Fruit fly (Drosophila melanogaster): ENCODE measurements around the gene Npc2b.

The Npc2b gene

DNA sequence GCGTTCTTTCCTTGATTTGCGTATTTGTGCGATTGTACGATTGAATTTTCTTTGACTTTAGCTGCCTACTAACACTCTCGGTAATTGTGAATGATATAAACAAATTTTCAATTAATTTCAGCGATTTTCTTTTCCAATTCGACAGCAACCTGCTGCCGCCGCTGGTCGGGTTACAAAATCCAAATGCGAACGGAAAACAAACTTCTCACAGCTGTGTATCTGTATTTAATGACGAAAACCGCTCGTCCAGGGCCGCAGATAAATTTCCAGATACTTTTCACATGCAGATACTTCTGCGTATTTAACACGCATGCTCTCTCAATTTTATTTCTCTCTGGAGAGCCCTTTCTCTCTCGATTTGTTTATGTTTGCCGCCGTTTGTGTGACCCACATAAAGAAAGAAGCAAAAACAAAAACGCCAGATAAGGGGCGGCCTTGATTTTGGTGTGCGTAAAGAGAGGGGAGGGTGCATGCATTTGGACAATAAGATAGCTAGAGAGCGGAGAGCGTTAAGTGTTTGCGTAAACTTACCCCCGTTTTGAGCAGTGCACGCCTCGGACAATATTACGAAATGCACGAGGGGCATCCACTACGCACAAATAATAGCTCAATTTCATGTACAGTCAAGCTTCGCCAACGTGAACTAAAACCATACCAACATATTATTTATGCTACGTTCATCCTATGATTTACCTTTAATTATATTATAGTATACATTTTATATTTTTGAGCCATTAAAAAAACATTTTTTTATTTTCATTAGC is 19.0 kb downstream of the Npc2b start, which contains the start of gene CG12402 (continued):
- TF ChIP-seq bowl (GFP tag; IDR thresholded peaks at IDR 0.05) (peak; percentile 63; the same call in 1 of the 2 replicates), Antp (GFP tag; optimal IDR thresholded peaks at IDR 0.05) (peak; percentile 78), Fer1 (GFP tag; optimal IDR thresholded peaks at IDR 0.05) (peak; percentile 87), prd (optimal IDR thresholded peaks at IDR 0.05) (no peak), prd (GFP tag; IDR thresholded peaks at IDR 0.05) (peak; percentile 84), gsb-n (tag; optimal IDR thresholded peaks at IDR 0.05) (peak; percentile 73), CG10462 (GFP tag; optimal IDR thresholded peaks at IDR 0.05) (peak; percentile 62), stc (GFP tag; IDR thresholded peaks at IDR 0.05) (peak; percentile 90), CG8944 (GFP tag; optimal IDR thresholded peaks at IDR 0.05) (peak; percentile 37), Ets65A (GFP tag) (peak; percentile 95), TFAM (GFP tag; optimal IDR thresholded peaks at IDR 0.05) (peak; percentile 60), cg (GFP tag; optimal IDR thresholded peaks at IDR 0.05) (peak; percentile 84), CG42726 (GFP tag; IDR thresholded peaks at IDR 0.05; ENCODE audit: partially characterized antibody) (no peak), CG5245 (GFP tag; optimal IDR thresholded peaks at IDR 0.05) (peak; percentile 79), Doc3 (GFP tag; IDR thresholded peaks at IDR 0.05; ENCODE audit: partially characterized antibody) (peak; percentile 40; the same call in 1 of the 3 replicates), oc (tag; optimal IDR thresholded peaks at IDR 0.05) (peak; percentile 70), CG7786 (GFP tag; optimal IDR thresholded peaks at IDR 0.05) (peak; percentile 51), bbx (GFP tag; IDR thresholded peaks at IDR 0.05; ENCODE audit: partially characterized antibody) (no peak), slou (GFP tag; optimal IDR thresholded peaks at IDR 0.05) (no peak), CG11456 (GFP tag; IDR thresholded peaks at IDR 0.05) (peak; percentile 80), cad (GFP tag; optimal IDR thresholded peaks at IDR 0.05) (no peak), Nf-YB (GFP tag; optimal IDR thresholded peaks at IDR 0.05) (peak; percentile 57), zen2 (GFP tag; IDR thresholded peaks at IDR 0.05; ENCODE audit: partially characterized antibody) (peak; percentile 42; the same call in 2 of the 3 replicates), CG2678 (tag; optimal IDR thresholded peaks at IDR 0.05) (peak; percentile 87), pb (GFP tag; optimal IDR thresholded peaks at IDR 0.05) (peak; percentile 65), Bteb2 (GFP tag; optimal IDR thresholded peaks at IDR 0.05) (peak; percentile 9), CG7745 (tag; optimal IDR thresholded peaks at IDR 0.05) (peak; percentile 67), CG6765 (GFP tag; optimal IDR thresholded peaks at IDR 0.05) (peak; percentile 46), CG9817 (tag; optimal IDR thresholded peaks at IDR 0.05) (peak; percentile 65), CG11247 (GFP tag; IDR thresholded peaks at IDR 0.05) (peak; percentile 78), CG7556 (GFP tag; optimal IDR thresholded peaks at IDR 0.05) (peak; percentile 83), Hr78 (GFP tag; optimal IDR thresholded peaks at IDR 0.05) (peak in 1 of 2 experiments; percentile 68), Oli (tag; optimal IDR thresholded peaks at IDR 0.05) (peak; percentile 88), inv (GFP tag; IDR thresholded peaks at IDR 0.05; ENCODE audit: partially characterized antibody) (no peak), eve (GFP tag; optimal IDR thresholded peaks at IDR 0.05) (no peak), vfl (GFP tag; optimal IDR thresholded peaks at IDR 0.05) (peak; percentile 16), CG18619 (GFP tag; optimal IDR thresholded peaks at IDR 0.05) (peak; percentile 61), CG33213 (GFP tag; optimal IDR thresholded peaks at IDR 0.05) (no peak), danr (GFP tag; IDR thresholded peaks at IDR 0.05) (peak; percentile 70), trem (tag; optimal IDR thresholded peaks at IDR 0.05) (peak; percentile 63), CG3281 (GFP tag; optimal IDR thresholded peaks at IDR 0.05) (peak; percentile 72), Adf1 (GFP tag; IDR thresholded peaks at IDR 0.05) (peak; percentile 27), CG13894 (tag; optimal IDR thresholded peaks at IDR 0.05) (peak; percentile 63), CG32772 (GFP tag; IDR thresholded peaks at IDR 0.05) (peak; percentile 81), pita (GFP tag; optimal IDR thresholded peaks at IDR 0.05) (no peak), gcm (GFP tag; optimal IDR thresholded peaks at IDR 0.05) (peak; percentile 86), CG4707 (GFP tag; optimal IDR thresholded peaks at IDR 0.05) (peak; percentile 71), B-H2 (GFP tag; optimal IDR thresholded peaks at IDR 0.05) (peak; percentile 10), CrebB (tag; optimal IDR thresholded peaks at IDR 0.05) (peak; percentile 60)

All from whole organism, embryonic.